Fruit fly (Drosophila melanogaster) whole organism, embryonic: ENCODE measurements around the gene ZIPIC.
A peak's percentile ranks its signal among the peaks of the same experiment; 100 is the strongest.

Experiments
- CG11560 ChIP-seq: fragments of 200-800 bp; sonication (Bioruptor generic); IDR thresholded peaks from 3 replicates; pipeline ENCODE4 v1.3.6; 2022; ENCODE audit warnings: missing biosample characterization, missing genetic modification characterization
- CG1233 ChIP-seq: fragments of 200-800 bp; sonication (Bioruptor generic); optimal IDR thresholded peaks from 4 replicates; lab custom pipeline; 2018; ENCODE audit warnings: missing biosample characterization, mild to moderate bottlenecking, missing genetic modification characterization
- CG13624 ChIP-seq: fragments of 200-800 bp; sonication (Bioruptor generic); optimal IDR thresholded peaks from 2 replicates; lab custom pipeline; 2016; ENCODE audit warnings: missing biosample characterization, missing genetic modification characterization
- CG14014 ChIP-seq: fragments of 200-800 bp; sonication (Bioruptor generic); IDR thresholded peaks from 2 replicates; pipeline ENCODE4 v1.3.6; 2022; ENCODE audit warnings: missing biosample characterization, missing genetic modification characterization
- CG14965 ChIP-seq: fragments of 200-800 bp; sonication (Bioruptor generic); optimal IDR thresholded peaks from 2 replicates; lab custom pipeline; 2016; ENCODE audit warnings: missing biosample characterization, missing genetic modification characterization, borderline replicate concordance
- CG17328 ChIP-seq: fragments of 200-800 bp; sonication (Bioruptor generic); IDR thresholded peaks from 2 replicates; pipeline ENCODE4 v1.3.6; 2022; ENCODE audit warnings: missing biosample characterization, missing genetic modification characterization
- CG17912 ChIP-seq: fragments of 200-800 bp; sonication (Bioruptor generic); optimal IDR thresholded peaks from 2 replicates; lab custom pipeline; 2018; ENCODE audit warnings: missing biosample characterization, mild to moderate bottlenecking, missing genetic modification characterization
- CG1792 ChIP-seq: fragments of 200-800 bp; sonication (Bioruptor generic); optimal IDR thresholded peaks from 2 replicates; lab custom pipeline; 2016; ENCODE audit warnings: missing biosample characterization, missing genetic modification characterization
- CG2199 ChIP-seq: fragments of 200-800 bp; sonication (Bioruptor generic); IDR thresholded peaks from 3 replicates; pipeline ENCODE4 v1.3.6; 2022; ENCODE audit warnings: missing biosample characterization, missing genetic modification characterization
- CG31224 ChIP-seq: fragments of 200-800 bp; sonication (Bioruptor generic); IDR thresholded peaks from 2 replicates; pipeline ENCODE4 v1.3.6; 2022; ENCODE audit warnings: missing biosample characterization, missing genetic modification characterization
- CG34376 ChIP-seq: fragments of 200-800 bp; sonication (Bioruptor generic); optimal IDR thresholded peaks from 2 replicates; lab custom pipeline; 2018; ENCODE audit warnings: missing biosample characterization, mild to moderate bottlenecking, missing genetic modification characterization
- CG6254 ChIP-seq: fragments of 200-800 bp; sonication (Bioruptor generic); optimal IDR thresholded peaks from 3 replicates; lab custom pipeline; 2017; ENCODE audit warnings: mild to moderate bottlenecking, missing biosample characterization, missing genetic modification reagents, missing genetic modification characterization
- CG8089 ChIP-seq: fragments of 200-800 bp; sonication (Bioruptor generic); optimal IDR thresholded peaks from 3 replicates; lab custom pipeline; 2016; ENCODE audit warnings: missing biosample characterization, missing genetic modification characterization
- CG8944 ChIP-seq: fragments of 200-800 bp; sonication (Bioruptor generic); optimal IDR thresholded peaks from 3 replicates; lab custom pipeline; 2016; ENCODE audit warnings: missing biosample characterization, missing genetic modification characterization
- CG9437 ChIP-seq: fragments of 200-800 bp; sonication (Bioruptor generic); optimal IDR thresholded peaks from 2 replicates; lab custom pipeline; 2018; ENCODE audit warnings: missing biosample characterization, mild to moderate bottlenecking, missing genetic modification characterization
- CHES-1-like ChIP-seq: fragments of 200-800 bp; sonication (Bioruptor generic); optimal IDR thresholded peaks from 2 replicates; lab custom pipeline; 2016; ENCODE audit warnings: missing biosample characterization, missing genetic modification characterization
- Chrac-16 ChIP-seq: fragments of 200-800 bp; sonication (Bioruptor generic); optimal IDR thresholded peaks from 3 replicates; lab custom pipeline; 2016; ENCODE audit warnings: missing biosample characterization, missing genetic modification characterization
- D19A ChIP-seq: fragments of 200-800 bp; optimal IDR thresholded peaks from 3 replicates; lab custom pipeline; 2019; ENCODE audit warnings: missing biosample characterization, mild to moderate bottlenecking, missing genetic modification characterization, moderate library complexity
- Dp ChIP-seq: fragments of 200-800 bp; sonication (Bioruptor generic); optimal IDR thresholded peaks from 2 replicates; lab custom pipeline; 2018; ENCODE audit warnings: missing biosample characterization, mild to moderate bottlenecking, missing genetic modification characterization, moderate library complexity
- Gsc ChIP-seq: fragments of 200-800 bp; sonication (Bioruptor generic); IDR thresholded peaks from 2 replicates; pipeline ENCODE4 v1.3.6; 2022; ENCODE audit warnings: missing biosample characterization, missing genetic modification characterization
- H15 ChIP-seq: fragments of 200-800 bp; sonication (Bioruptor generic); IDR thresholded peaks from 3 replicates; pipeline ENCODE4 v1.3.6; 2022; ENCODE audit warnings: missing biosample characterization, missing genetic modification characterization
- Hmr ChIP-seq: fragments of 200-800 bp; sonication (Bioruptor generic); optimal IDR thresholded peaks from 3 replicates; lab custom pipeline; 2017; ENCODE audit warnings: mild to moderate bottlenecking, missing biosample characterization, missing genetic modification reagents, missing genetic modification characterization
- Hr3 ChIP-seq: fragments of 200-800 bp; sonication (Bioruptor generic); optimal IDR thresholded peaks from 3 replicates; lab custom pipeline; 2016; ENCODE audit warnings: missing biosample characterization, missing genetic modification characterization
- Hr39 ChIP-seq: fragments of >200 bp; optimal IDR thresholded peaks from 2 replicates; lab custom pipeline; 2017
- Myb ChIP-seq: fragments of 200-800 bp; sonication (Bioruptor generic); optimal IDR thresholded peaks from 2 replicates; lab custom pipeline; 2016; ENCODE audit warnings: missing biosample characterization, missing genetic modification characterization
- NC2β ChIP-seq: fragments of 200-800 bp; sonication (Bioruptor generic); optimal IDR thresholded peaks from 2 replicates; lab custom pipeline; 2016; ENCODE audit warnings: missing biosample characterization, missing genetic modification characterization
- NFAT ChIP-seq: fragments of 200-800 bp; sonication (Bioruptor generic); IDR thresholded peaks from 2 replicates; pipeline ENCODE4 v1.3.6; 2022; ENCODE audit warnings: missing biosample characterization, missing genetic modification characterization
- Sin3A ChIP-seq: fragments of >200 bp; optimal IDR thresholded peaks from 2 replicates; lab custom pipeline; 2018
- Six4 ChIP-seq: fragments of 200-800 bp; sonication (Bioruptor generic); optimal IDR thresholded peaks from 2 replicates; lab custom pipeline; 2016; ENCODE audit warnings: missing biosample characterization, missing genetic modification characterization
- Vsx1 ChIP-seq: fragments of 200-800 bp; sonication (Bioruptor generic); optimal IDR thresholded peaks from 2 replicates; lab custom pipeline; 2017; ENCODE audit warnings: missing biosample characterization, mild to moderate bottlenecking, missing genetic modification characterization, missing genetic modification reagents
- aop ChIP-seq: fragments of 200-800 bp; sonication (Bioruptor generic); IDR thresholded peaks from 2 replicates; pipeline ENCODE4 v1.3.6; 2022; ENCODE audit warnings: missing biosample characterization, missing genetic modification characterization
- ap ChIP-seq: fragments of 200-800 bp; sonication (Bioruptor generic); IDR thresholded peaks from 2 replicates; pipeline ENCODE4 v1.3.6; 2022; ENCODE audit warnings: missing biosample characterization, missing genetic modification characterization
- chinmo ChIP-seq: fragments of 200-800 bp; sonication (Bioruptor generic); IDR thresholded peaks from 4 replicates; pipeline ENCODE4 v1.3.6; 2022; ENCODE audit warnings: missing biosample characterization, missing genetic modification characterization; ENCODE audit not compliant: partially characterized antibody
- chn ChIP-seq: fragments of 200-800 bp; sonication (Bioruptor generic); optimal IDR thresholded peaks from 2 replicates; lab custom pipeline; 2016; ENCODE audit warnings: missing biosample characterization, missing genetic modification characterization
- croc ChIP-seq: fragments of 200-800 bp; sonication (Bioruptor generic); conservative IDR thresholded peaks from 3 replicates; pipeline ENCODE4 v1.3.6; 2022; ENCODE audit warnings: missing biosample characterization, missing genetic modification characterization
- eyg ChIP-seq: fragments of 200-800 bp; sonication (Bioruptor generic); optimal IDR thresholded peaks from 3 replicates; lab custom pipeline; 2016; ENCODE audit warnings: missing biosample characterization, missing genetic modification characterization
- fd102C ChIP-seq: fragments of 200-800 bp; sonication (Bioruptor generic); optimal IDR thresholded peaks from 2 replicates; lab custom pipeline; 2018; ENCODE audit warnings: missing biosample characterization, mild to moderate bottlenecking, missing genetic modification characterization, moderate library complexity
- gro ChIP-seq: fragments of 200-800 bp; sonication (Bioruptor generic); optimal IDR thresholded peaks from 2 replicates; lab custom pipeline; 2016; ENCODE audit warnings: missing biosample characterization, missing genetic modification characterization
- hb ChIP-seq: fragments of 200-800 bp; sonication (Bioruptor generic); IDR thresholded peaks from 3 replicates; pipeline ENCODE4 v1.3.6; 2022; ENCODE audit warnings: missing biosample characterization, missing genetic modification characterization; ENCODE audit not compliant: partially characterized antibody
- lmd ChIP-seq: fragments of 200-800 bp; sonication (Bioruptor generic); IDR thresholded peaks from 2 replicates; pipeline ENCODE4 v1.3.6; 2022; ENCODE audit warnings: missing biosample characterization, missing genetic modification characterization
- otp ChIP-seq: fragments of 200-800 bp; sonication (Bioruptor generic); IDR thresholded peaks from 3 replicates; pipeline ENCODE4, ENCODE4 v1.3.6; 2022; ENCODE audit warnings: missing biosample characterization, missing genetic modification characterization
- pho ChIP-seq: fragments of 200-800 bp; sonication (Bioruptor generic); optimal IDR thresholded peaks from 2 replicates; lab custom pipeline; 2016; ENCODE audit warnings: missing biosample characterization, missing genetic modification characterization
- pum ChIP-seq: fragments of 200-800 bp; sonication (Bioruptor generic); optimal IDR thresholded peaks from 2 replicates; lab custom pipeline; 2016; ENCODE audit warnings: missing biosample characterization, missing genetic modification characterization
- so ChIP-seq: fragments of 200-800 bp; sonication (Bioruptor generic); IDR thresholded peaks from 3 replicates; pipeline ENCODE4 v1.3.6; 2022; ENCODE audit warnings: missing biosample characterization, missing genetic modification characterization
- sob ChIP-seq: fragments of 200-800 bp; sonication (Bioruptor generic); IDR thresholded peaks from 2 replicates; pipeline ENCODE4 v1.3.6; 2022; ENCODE audit warnings: missing biosample characterization, missing genetic modification characterization
- unpg ChIP-seq: fragments of 200-800 bp; sonication (Bioruptor generic); optimal IDR thresholded peaks from 3 replicates; lab custom pipeline; 2018; ENCODE audit warnings: missing biosample characterization, mild to moderate bottlenecking, missing genetic modification characterization, moderate library complexity
- wor ChIP-seq: fragments of 200-800 bp; sonication (Bioruptor generic); IDR thresholded peaks from 2 replicates; pipeline ENCODE4 v1.3.6; 2022; ENCODE audit warnings: missing biosample characterization, missing genetic modification characterization
- zfh1 ChIP-seq: fragments of 200-800 bp; sonication (Bioruptor generic); IDR thresholded peaks from 3 replicates; pipeline ENCODE4 v1.3.6; 2022; ENCODE audit warnings: missing biosample characterization, missing genetic modification characterization

The ZIPIC gene

dm6 chr3R:30021559-30022451, 14.9 kb downstream of the ZIPIC start, which contains the start of gene Mgat2 (continued):
- no peak for TF ChIP-seq CG31224
- no peak for TF ChIP-seq ap (GFP tag; lab: Robert Waterston, UW)
- TF ChIP-seq eyg, result peak; percentile 35
- TF ChIP-seq chinmo, result peak; percentile 97
- peak; percentile 34; the same call in 2 of the 3 replicates for TF ChIP-seq so (GFP tag; lab: Robert Waterston, UW)
- TF ChIP-seq H15, result no peak
- no peak for TF ChIP-seq CG14014 (GFP tag; lab: Robert Waterston, UW)
- no peak for TF ChIP-seq Vsx1
- peak; percentile 19 for TF ChIP-seq CG1233 (GFP tag; lab: Kevin White, UChicago)
- TF ChIP-seq hb (GFP tag; lab: Robert Waterston, UW), result peak; percentile 75
- TF ChIP-seq zfh1 (GFP tag; lab: Robert Waterston, UW), result 0 out of 3 replicates have a peak, but pooled peaks have one; percentile 33
- TF ChIP-seq wor (GFP tag; lab: Robert Waterston, UW), result no peak
- peak; percentile 74; the same call in 1 of the 3 replicates for TF ChIP-seq CG2199 (GFP tag; lab: Robert Waterston, UW)
- TF ChIP-seq Six4, result no peak
- TF ChIP-seq CG9437, result no peak
- no peak for TF ChIP-seq CG11560 (tag; lab: Robert Waterston, UW)
- no peak for TF ChIP-seq pho (GFP tag; lab: Kevin White, UChicago)
- peak; percentile 41 for TF ChIP-seq NC2β (GFP tag; lab: Kevin White, UChicago)
- TF ChIP-seq chn (GFP tag; lab: Kevin White, UChicago), result peak; percentile 34
- TF ChIP-seq pum (GFP tag; lab: Kevin White, UChicago), result no peak
- TF ChIP-seq CG17912 (GFP tag; lab: Kevin White, UChicago), result no peak
- TF ChIP-seq CG8944 (GFP tag; lab: Kevin White, UChicago), result no peak
- peak; percentile 15 for TF ChIP-seq CG14965 (GFP tag; lab: Kevin White, UChicago)
- peak; percentile 84 for TF ChIP-seq CG34376 (GFP tag; lab: Kevin White, UChicago)
- TF ChIP-seq croc (GFP tag; lab: Robert Waterston, UW), result no peak
- TF ChIP-seq CG13624, result peak; percentile 11
- TF ChIP-seq CG1792, result no peak
- TF ChIP-seq Hmr, result peak; percentile 31
- TF ChIP-seq sob, result peak; percentile 37; the same call in 1 of the 2 replicates
- no peak for TF ChIP-seq Myb (GFP tag; lab: Kevin White, UChicago)
- no peak for TF ChIP-seq D19A (tag; lab: Kevin White, UChicago)
- no peak for TF ChIP-seq Sin3A (lab: Kevin White, UChicago)
- TF ChIP-seq Gsc (GFP tag; lab: Robert Waterston, UW), result no peak
- no peak for TF ChIP-seq otp
- TF ChIP-seq Hr3 (GFP tag; lab: Kevin White, UChicago), result no peak
- TF ChIP-seq Chrac-16 (GFP tag; lab: Kevin White, UChicago), result no peak
- no peak for TF ChIP-seq NFAT
- peak; percentile 79 for TF ChIP-seq Dp (GFP tag; lab: Kevin White, UChicago)
- peak; percentile 44 for TF ChIP-seq CHES-1-like (GFP tag; lab: Kevin White, UChicago)
- TF ChIP-seq lmd (GFP tag; lab: Robert Waterston, UW), result no peak
- TF ChIP-seq CG8089 (GFP tag; lab: Kevin White, UChicago), result no peak
- peak; percentile 63 for TF ChIP-seq CG6254
- TF ChIP-seq CG17328, result no peak
- TF ChIP-seq aop (GFP tag; lab: Robert Waterston, UW), result no peak
- TF ChIP-seq unpg (GFP tag; lab: Kevin White, UChicago), result no peak
- no peak for TF ChIP-seq fd102C (GFP tag; lab: Kevin White, UChicago)
- TF ChIP-seq Hr39 (lab: Kevin White, UChicago), result no peak
- TF ChIP-seq gro (GFP tag; lab: Kevin White, UChicago), result peak; percentile 45
- TF ChIP-seq, all 482 proteins: peak for 206
